Worm (Caenorhabditis elegans) whole organism, L2 larva: ENCODE results near the gene twk-32.

ENCODE experiments used
- mab-5 ChIP-seq: fragments of 150-350 bp; optimal IDR thresholded peaks from 2 replicates; lab custom pipeline; 2014; ENCODE audit warnings: missing biosample characterization, missing genetic modification characterization
- nhr-11 ChIP-seq: fragments of 150-350 bp; optimal IDR thresholded peaks from 2 replicates; lab custom pipeline; 2014; ENCODE audit warnings: missing biosample characterization, missing genetic modification characterization
- skn-1 ChIP-seq: sonication (generic microtip); optimal IDR thresholded peaks from 2 replicates; lab custom pipeline; 2017; ENCODE audit warnings: missing biosample characterization, missing genetic modification characterization

- TF ChIP-seq nhr-11 (tag; lab: Kevin White, UChicago) (no peak), skn-1 (tag; lab: Kevin White, UChicago) (no peak), mab-5 (tag; lab: Kevin White, UChicago) (no peak)
Measured at ce11 chrV:13845136-13845535, 48.7 kb downstream of the twk-32 start, which contains the start of gene srx-131.
